Fruit fly (Drosophila melanogaster): ENCODE results near the gene spi.

spi gene

DNA sequence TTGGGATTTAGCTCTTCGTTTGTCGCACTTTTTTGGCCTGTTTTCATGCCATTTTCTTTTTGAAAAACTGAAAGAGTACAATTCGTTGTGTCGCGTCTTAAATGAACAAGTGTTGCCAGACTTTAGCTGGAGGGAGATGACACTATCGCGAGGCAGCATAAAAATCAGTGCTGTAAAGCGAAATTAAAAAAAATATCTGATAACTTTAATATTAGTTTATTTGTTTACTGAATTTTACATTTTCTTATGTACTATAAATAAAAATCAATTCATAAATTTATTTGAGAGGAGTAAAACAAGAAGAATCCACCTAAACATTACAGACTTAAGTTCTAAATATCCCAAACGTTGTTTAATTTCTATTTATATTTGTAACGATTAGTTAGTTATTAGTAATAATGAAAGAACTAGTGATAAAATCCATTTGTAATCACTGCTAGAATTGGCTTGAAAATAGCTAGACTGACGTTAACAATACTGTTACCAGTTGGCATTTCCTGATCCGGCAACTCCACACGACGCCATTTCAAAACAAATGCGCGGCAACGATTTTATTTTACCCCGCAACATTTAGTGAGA lies at the start of gene spi, which contains the start of gene msb1l:
spi (minus strand) TSS at position 129 of the 579 bp plus-strand sequence.
msb1l (plus strand) TSS at position 515 of the 579 bp plus-strand sequence.
- peak; percentile 42 for TF ChIP-seq noc (tag; optimal IDR thresholded peaks at IDR 0.05)

DNA sequence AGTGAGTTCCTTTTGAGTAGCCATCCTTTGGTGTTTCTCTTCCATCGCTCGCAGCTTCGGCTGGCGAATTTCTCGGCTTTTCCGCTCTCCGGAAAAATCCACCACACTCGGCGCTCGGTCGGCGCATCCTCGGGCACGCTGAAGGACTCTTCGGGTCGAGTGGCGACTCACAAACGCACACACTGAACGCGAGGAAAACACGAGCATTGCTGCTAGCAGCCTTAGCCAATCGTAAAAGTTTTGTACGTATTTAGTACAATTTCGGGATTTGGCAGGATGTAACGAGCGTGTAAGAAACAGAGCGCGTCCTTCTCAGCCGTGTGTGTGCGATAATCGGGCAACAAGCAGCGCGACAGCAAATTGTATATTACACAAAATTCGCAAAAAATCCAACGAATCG lies 29.2 kb upstream of the spi start, which contains the start of gene CG46244:
CG46244 (plus strand) TSS at position 252 of the 400 bp plus-strand sequence.
- no peak for TF ChIP-seq noc (tag; optimal IDR thresholded peaks at IDR 0.05)

DNA sequence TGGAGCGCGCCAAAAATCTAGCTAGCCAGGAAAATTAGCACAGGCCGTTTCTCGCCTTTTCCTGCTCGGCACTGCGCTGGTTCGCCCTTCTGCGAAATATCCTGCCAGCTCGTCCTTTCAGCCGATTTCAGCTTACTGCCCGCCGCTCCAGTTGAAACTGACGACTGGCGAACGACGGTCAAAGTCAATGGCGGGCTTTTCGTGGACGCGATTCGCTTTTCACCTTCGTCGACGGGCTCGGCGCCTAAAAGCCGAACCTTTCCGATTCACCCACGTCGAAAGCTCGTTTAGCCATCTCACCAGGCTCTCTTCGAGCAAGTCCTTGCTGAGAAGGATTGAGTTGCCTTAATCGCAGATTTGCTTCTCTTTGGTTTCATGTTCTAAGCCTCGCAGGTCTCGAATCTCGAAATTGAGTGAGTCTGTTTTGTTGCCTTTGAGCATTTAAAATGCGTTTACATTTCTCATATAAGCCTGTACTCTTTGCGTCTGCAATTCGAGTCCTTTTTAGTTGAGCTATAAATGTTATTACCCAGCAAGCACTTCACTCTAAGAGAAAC lies 28.3 kb upstream of the spi start:
- TF ChIP-seq noc (tag; optimal IDR thresholded peaks at IDR 0.05), result no peak

DNA sequence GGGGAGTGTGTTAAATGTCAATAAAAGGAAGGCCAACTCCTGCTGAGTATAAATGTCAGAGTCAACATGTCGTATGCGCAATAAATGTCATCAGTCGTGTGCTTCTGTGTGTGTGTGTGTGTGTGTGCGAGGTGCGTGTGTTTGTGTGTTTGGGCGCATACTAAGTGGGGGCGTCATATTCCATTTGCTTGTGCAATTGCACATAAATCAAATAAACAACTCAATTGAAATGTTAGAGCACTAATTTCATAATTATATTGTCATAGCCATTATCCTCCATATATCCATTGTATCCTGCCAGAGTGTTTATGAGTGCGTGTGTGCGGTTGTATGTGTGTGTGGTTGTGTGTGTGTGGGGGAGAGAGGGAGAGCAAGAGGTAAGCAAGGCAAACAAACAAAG lies 17.0 kb upstream of the spi start:
- no peak for TF ChIP-seq noc (tag; optimal IDR thresholded peaks at IDR 0.05)

DNA sequence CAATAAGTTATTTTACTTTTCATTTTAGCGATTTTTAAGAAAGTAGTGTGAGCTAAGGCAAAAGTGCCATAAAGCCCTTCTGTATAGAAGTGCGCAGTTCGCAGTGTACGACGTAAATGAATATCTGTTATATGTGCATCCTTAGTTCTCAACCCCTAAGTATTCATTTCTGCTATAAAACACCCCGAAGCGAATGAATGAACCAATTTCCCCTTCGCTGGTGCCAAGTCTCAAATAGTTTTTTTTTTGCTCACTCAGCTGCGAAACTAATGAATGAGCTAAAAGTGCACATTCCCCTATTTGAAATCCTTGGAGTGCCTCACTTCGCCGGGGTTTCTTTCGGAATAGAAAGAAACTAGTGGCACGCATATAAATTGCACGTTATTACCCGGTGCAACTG lies 13.5 kb upstream of the spi start:
- no peak for TF ChIP-seq noc (tag; optimal IDR thresholded peaks at IDR 0.05)

DNA sequence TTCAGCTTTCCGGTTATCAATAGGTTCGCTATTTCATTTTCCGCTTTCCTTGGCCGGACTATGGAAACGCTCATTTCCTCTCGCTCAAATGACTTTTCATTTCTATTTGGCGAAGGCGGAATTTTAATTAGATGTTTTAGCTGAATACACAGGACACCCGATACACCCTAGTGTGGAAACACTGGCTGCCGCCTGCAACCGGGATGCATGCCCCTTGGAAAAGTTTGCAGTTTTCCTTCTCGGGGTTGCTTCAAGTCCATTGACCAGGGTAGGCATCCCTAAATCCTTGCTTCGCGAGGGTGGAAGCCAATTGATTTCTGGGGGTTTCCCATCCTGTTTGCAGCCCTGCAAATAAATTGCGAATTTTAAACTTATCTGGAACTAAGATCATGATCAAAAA lies 11.8 kb upstream of the spi start:
- no peak for TF ChIP-seq noc (tag; optimal IDR thresholded peaks at IDR 0.05)

DNA sequence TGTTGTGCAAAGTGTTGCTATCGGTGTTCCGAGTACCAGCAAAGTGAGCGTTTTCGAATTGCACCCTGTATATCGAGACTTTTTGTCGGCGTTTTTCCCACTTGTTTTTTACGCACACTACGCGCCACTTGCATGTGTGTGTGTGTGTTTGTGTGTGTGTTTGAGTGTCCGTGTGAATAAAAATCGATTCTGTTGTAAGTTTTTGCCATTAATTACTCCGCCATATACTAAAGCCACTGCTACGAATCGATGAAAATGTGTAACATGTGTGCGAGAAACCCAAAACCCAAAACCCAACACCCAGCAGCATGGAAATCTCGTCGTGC lies 10.2 kb upstream of the spi start:
- TF ChIP-seq noc (tag; optimal IDR thresholded peaks at IDR 0.05), result no peak

DNA sequence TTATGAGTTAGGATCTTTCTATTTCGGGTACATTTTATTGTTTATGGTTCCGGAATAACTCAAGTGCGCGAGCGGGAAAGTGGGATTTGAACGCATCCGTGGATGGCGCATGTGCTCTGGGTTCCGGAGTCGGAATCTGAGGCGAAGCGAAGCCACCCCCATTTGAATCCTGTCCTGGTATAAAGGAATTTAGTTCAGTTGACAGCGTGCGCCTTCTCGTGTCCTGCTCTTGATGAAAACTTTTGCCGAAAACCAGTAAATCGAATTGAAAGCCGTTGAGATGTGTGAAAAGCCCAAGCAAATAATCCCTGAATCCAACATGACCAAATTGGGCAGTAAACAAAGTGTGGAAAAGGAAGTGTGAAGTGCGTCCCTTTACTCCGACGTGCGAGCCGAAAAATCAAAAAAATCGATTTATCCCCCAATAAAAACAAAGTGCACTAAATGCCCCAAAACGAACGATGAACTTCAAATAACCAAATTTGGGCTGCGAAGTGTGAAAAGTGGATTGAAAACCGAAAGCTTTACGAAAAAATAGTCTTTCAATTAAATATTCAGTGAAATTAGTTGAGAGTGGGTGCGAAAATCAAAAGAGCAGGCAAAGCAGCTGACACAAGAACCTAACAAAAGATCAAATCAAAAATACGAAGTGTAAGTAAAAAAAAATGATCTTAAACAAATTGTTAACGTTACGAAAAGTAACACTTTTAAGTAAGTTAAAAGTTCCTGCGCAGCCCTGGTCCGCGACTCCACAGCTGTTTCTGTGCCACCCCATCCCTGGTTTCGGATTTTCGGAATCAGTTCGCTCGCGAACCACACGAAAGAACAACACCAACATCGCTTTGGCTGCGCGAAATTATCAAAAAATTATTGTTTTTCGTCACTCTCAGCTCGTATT lies 9.6 kb upstream of the spi start, which contains the start of gene Lar:
Lar (plus strand) TSS at position 188 of the 898 bp plus-strand sequence.
- TF ChIP-seq noc (tag; optimal IDR thresholded peaks at IDR 0.05), result peak; percentile 24

DNA sequence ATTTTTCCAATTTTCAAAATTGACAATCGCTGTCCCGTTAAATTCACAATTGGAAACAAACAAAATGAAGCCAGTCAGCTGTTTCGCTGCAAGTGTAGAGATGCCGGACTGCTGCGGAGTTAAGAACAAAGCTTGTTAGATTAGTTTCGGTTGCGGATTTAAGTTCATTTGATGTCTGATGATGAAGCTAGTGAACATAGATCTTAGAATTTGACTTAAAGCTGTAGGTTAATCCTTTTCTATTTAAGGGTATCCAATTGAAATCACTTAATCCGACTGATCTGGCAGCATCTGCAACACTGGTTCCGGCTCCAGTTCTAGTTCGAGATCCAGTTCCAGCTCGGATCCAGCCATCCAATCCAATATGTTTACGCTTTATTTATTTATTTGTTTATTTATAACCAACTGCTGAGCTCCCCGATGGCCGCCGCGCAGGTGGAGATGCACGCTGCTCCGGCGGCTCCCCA lies 6.8 kb upstream of the spi start, which contains the start of the genes PCNA2 and CG10366:
PCNA2 (minus strand) TSS at position 65 of the 467 bp plus-strand sequence.
CG10366 (plus strand) TSS at position 310 of the 467 bp plus-strand sequence.
- peak; percentile 76 for TF ChIP-seq noc (tag; optimal IDR thresholded peaks at IDR 0.05)

DNA sequence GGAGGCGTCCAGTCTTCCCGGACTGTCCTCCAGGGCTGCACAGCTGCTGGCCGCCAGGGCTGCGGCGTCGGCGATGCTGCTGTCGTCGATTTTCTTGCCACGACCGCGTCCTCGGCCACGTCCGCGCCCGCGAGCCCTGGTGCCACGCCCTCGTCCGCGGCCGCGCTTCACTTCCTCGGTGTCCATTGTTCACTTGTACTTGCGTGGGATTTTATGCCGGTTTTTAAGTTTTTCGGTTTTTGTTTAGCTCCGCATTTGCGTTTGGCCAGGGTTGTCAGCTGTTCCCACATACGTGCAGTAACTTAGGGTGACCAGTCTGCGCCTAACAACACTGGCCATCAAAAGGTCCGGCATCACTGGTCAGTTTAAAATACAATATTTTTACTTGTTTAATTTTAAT lies 5.1 kb upstream of the spi start, which contains the start of gene Hakai:
Hakai (minus strand) TSS at position 290 of the 400 bp plus-strand sequence.
- peak; percentile 23 for TF ChIP-seq noc (tag; optimal IDR thresholded peaks at IDR 0.05)

DNA sequence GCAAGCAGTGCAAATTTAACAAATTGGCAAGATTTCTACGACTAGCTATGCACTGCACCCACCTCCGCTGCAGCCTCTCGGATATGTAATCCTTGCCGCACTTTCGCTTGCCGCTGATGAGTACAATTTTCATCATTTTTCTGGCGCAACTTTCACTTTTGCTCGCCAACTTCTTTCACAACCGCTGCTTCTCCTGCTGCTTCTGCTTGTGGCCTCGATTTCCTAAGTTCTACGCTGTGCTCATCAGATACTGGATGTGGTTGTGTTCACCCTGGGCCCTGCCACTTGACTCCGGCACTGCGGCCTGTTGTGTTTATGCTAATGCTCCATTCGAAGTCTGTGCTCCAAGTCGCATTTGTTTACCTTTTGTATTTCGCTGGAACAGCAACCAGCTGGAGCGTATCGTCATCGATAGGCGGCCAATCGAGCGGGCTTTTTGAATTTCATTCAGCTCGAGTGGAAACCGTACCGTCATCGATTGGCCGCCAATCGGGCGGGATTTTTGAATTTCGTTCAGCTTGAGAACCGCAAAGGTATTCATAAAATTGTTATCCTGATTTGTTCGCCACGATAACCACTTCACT lies 3.0 kb upstream of the spi start, which contains the start of gene Pmvk:
Pmvk (minus strand) TSS at position 357 of the 584 bp plus-strand sequence.
- no peak for TF ChIP-seq noc (tag; optimal IDR thresholded peaks at IDR 0.05)

DNA sequence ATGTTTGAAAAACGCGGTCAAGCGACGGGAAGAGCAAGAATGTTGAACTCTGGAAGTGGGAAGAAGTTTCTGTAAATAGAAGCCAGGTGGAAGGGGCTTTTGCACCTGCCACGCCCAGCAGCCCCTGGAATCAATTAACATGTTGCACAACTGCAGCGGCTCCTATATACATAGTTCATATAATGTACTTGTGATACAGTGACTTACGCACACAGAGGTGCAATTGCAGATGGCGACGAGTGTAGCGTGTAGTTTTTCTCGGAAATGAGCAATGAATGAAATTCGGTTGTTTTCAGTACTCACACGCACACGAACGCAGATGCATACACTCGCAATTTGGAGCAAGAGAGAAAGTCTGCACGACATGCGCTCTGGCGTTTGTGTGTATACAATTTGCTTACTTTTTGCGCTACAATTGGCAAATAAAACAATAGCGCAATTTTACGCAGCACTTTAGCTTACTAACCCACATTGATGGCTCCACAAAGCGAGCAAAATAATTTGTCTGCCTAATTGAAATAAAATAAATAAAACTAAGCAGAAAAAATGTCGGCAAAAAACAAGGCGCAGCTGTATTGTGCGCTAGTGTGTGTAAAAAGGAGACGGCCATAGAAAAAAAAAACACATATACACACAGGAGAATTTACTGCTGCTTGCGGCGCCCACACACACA lies 680 bp downstream of the spi start:
- TF ChIP-seq noc (tag; optimal IDR thresholded peaks at IDR 0.05), result no peak

DNA sequence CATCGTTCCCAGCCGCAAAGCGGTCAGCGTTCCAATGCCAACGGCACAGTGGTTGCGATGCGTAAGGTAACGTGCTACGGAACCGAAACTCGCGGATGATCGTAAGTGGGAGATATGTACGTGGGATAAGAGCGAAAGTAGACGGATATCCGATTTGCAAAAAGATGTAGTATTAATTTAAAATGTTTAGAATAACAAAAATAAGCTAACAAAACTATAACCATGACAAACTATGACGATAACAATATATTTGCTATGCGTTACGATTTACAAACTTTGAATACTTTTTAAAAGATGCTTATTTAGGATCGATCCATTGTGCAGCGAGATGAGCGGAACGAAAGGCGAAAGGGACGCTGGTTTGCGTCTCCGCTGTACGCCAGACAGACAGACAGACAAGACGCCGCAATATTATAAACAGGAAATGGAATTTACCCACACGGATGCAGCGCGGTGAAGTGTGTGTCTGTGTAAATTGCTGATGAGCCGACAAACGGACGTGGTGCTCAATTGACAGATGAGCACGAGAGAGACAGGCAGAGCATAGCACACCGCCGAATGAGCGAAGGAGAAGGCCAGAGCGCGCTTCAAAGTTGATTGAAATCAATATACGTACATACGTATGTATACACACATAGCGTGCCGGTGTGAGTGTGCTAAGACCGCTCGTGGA lies 1.4 kb downstream of the spi start:
- TF ChIP-seq noc (tag; optimal IDR thresholded peaks at IDR 0.05), result peak; percentile 88

DNA sequence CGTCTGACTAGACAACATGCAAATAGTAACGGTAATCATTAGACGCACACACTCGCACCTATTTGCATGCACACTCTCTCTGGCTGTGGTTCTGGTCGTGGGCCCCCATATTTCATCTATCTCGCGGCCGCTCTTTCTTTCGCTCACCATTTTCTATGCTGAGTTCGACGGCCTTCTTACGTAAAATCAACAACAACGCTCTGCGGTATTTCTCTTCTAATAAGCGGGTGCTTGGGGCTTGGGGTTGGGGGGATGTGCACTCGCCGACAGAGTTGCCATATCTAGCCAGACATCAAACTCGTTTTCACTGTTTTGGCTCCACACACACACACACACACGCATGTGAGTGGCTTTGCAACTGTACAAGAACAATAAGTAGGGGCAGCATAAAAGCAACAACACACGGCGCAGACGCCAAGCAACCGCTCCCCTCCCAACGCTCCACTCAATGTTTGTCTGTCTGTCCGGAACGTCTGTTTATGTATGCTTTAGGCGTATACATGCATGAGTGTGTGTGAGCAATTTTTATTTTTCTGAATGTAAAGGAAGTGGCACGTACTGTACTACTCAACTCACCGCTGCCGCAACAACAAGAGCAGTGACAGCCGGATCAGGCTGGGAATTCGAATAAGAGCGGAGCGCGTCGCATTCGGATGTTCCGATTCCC lies 2.0 kb downstream of the spi start:
- TF ChIP-seq noc (tag; optimal IDR thresholded peaks at IDR 0.05), result no peak

All from whole organism, larva.